Fruit fly (Drosophila melanogaster): Measurements from ENCODE around the gene CG5644.

DNA sequence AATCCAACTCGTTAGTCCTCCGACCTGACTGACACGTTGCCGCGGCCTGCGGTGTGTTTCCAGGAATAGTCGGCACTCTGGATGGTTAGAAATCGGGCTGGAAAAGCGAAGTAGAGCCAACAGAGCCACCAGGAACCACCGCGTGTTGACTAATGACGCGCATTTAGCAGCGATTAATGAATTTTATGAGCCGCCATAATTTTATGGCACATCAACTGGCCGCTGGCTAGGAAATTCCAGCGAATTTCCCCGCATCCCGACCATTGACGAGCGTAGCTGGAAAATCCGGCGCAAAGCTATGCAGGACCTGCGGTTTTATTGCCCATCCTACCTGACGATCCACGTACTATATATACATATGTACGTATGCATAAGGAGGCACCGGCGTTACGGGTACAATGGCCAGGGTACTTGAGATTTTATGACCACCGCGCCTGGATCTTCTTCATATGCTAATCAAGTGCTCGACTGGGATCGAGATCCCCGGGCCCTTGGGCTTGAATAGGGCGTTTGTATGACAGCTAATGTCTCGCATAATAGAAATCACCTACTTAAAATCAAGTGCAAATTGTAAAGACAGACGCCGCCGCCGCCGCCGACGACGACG lies 49.6 kb upstream of the CG5644 start:
- no peak for TF ChIP-seq Dll (optimal IDR thresholded peaks at IDR 0.05)
- TF ChIP-seq pan (optimal IDR thresholded peaks at IDR 0.05), result no peak
- no peak for TF ChIP-seq CG8478 (optimal IDR thresholded peaks at IDR 0.05)
- no peak for TF ChIP-seq usp (GFP tag; optimal IDR thresholded peaks at IDR 0.05)

Data from whole organism.